Fruit fly (Drosophila melanogaster) whole organism, pupa: Measurements from ENCODE around the gene raskol.

Experiments
- CG15710 ChIP-seq: fragments of 200-800 bp; sonication (Bioruptor generic); optimal IDR thresholded peaks from 2 replicates; lab custom pipeline; 2018; ENCODE audit warnings: missing biosample characterization, mild to moderate bottlenecking, missing genetic modification characterization, moderate library complexity
- CG32121 ChIP-seq: fragments of 200-800 bp; sonication (Bioruptor generic); IDR thresholded peaks from 2 replicates; pipeline ENCODE4 v1.3.6; 2022; ENCODE audit warnings: missing biosample characterization, missing genetic modification characterization
- CG8301 ChIP-seq: fragments of 200-800 bp; sonication (Bioruptor generic); optimal IDR thresholded peaks from 2 replicates; lab custom pipeline; 2018; ENCODE audit warnings: missing biosample characterization, mild to moderate bottlenecking, missing genetic modification characterization
- CG9948 ChIP-seq: fragments of 200-800 bp; sonication (Bioruptor generic); optimal IDR thresholded peaks from 2 replicates; lab custom pipeline; 2018; ENCODE audit warnings: missing biosample characterization, mild to moderate bottlenecking, missing genetic modification characterization, moderate library complexity
- D1 ChIP-seq: fragments of 200-800 bp; sonication (Bioruptor generic); optimal IDR thresholded peaks from 2 replicates; lab custom pipeline; 2018; ENCODE audit warnings: missing biosample characterization, mild to moderate bottlenecking, missing genetic modification characterization, moderate library complexity
- EcR ChIP-seq: fragments of 200-800 bp; sonication (Bioruptor generic); optimal IDR thresholded peaks from 3 replicates; lab custom pipeline; 2019; ENCODE audit warnings: missing biosample characterization, missing genetic modification characterization, mild to moderate bottlenecking, moderate library complexity, missing genetic modification reagents
- Pif1A ChIP-seq: fragments of 200-800 bp; sonication (Bioruptor generic); optimal IDR thresholded peaks from 3 replicates; lab custom pipeline; 2016; ENCODE audit warnings: missing biosample characterization, missing genetic modification characterization
- rn ChIP-seq: fragments of 200-800 bp; sonication (Bioruptor generic); IDR thresholded peaks from 2 replicates; pipeline ENCODE4 v1.3.6; 2022; ENCODE audit warnings: missing biosample characterization, missing genetic modification characterization

dm6 chrX:17799803-17800151, 89.8 kb downstream of the raskol start:
- TF ChIP-seq CG8301 (tag; lab: Kevin White, UChicago) (no peak), CG32121 (no peak), EcR (no peak), Pif1A (GFP tag; lab: Kevin White, UChicago) (no peak), CG9948 (tag; lab: Kevin White, UChicago) (no peak), D1 (tag; lab: Kevin White, UChicago) (no peak), CG15710 (no peak), rn (GFP tag; lab: Robert Waterston, UW) (no peak)
